Worm (Caenorhabditis elegans): Measurements from ENCODE around the gene npr-31.

The npr-31 gene

ce11 chrII:7144307-7144706 is at the start of gene npr-31:
Gene npr-31 (plus strand): TSS chrII:7144607.
- no peak for TF ChIP-seq aly-2 (tag; optimal IDR thresholded peaks at IDR 0.05)
- TF ChIP-seq nhr-11 (tag; optimal IDR thresholded peaks at IDR 0.05) = no peak
- TF ChIP-seq ztf-11 (tag; optimal IDR thresholded peaks at IDR 0.05) = no peak
- no peak for TF ChIP-seq gmeb-1 (tag; optimal IDR thresholded peaks at IDR 0.05)
- no peak for TF ChIP-seq ceh-82 (tag; optimal IDR thresholded peaks at IDR 0.05)
- no peak for TF ChIP-seq unc-55 (GFP tag; optimal IDR thresholded peaks at IDR 0.05)
- TF ChIP-seq alr-1 (tag; optimal IDR thresholded peaks at IDR 0.05) = no peak
- no peak for TF ChIP-seq ztf-4 (tag; optimal IDR thresholded peaks at IDR 0.05)
- TF ChIP-seq egl-27 (tag; optimal IDR thresholded peaks at IDR 0.05) = no peak
- TF ChIP-seq nhr-12 (tag; optimal IDR thresholded peaks at IDR 0.05) = no peak
- TF ChIP-seq nhr-129 (tag; optimal IDR thresholded peaks at IDR 0.05) = no peak
- no peak for TF ChIP-seq snpc-4 (tag; optimal IDR thresholded peaks at IDR 0.05)
- TF ChIP-seq sem-4 (tag; optimal IDR thresholded peaks at IDR 0.05) = no peak
- no peak for TF ChIP-seq blmp-1 (tag; optimal IDR thresholded peaks at IDR 0.05; ENCODE audit: insufficient read depth)

- no peak for TF ChIP-seq lin-13 (GFP tag; optimal IDR thresholded peaks at IDR 0.05)
- no peak for TF ChIP-seq ztf-4 (tag; optimal IDR thresholded peaks at IDR 0.05)
- TF ChIP-seq elt-3 (tag; optimal IDR thresholded peaks at IDR 0.05) = no peak
- TF ChIP-seq alr-1 (tag; optimal IDR thresholded peaks at IDR 0.05) = no peak
- TF ChIP-seq gmeb-1 (tag; optimal IDR thresholded peaks at IDR 0.05) = no peak
- no peak for TF ChIP-seq ztf-1 (GFP tag; conservative IDR thresholded peaks at IDR 0.05)
- no peak for TF ChIP-seq peb-1 (tag; optimal IDR thresholded peaks at IDR 0.05)
- no peak for TF ChIP-seq mab-5 (tag; optimal IDR thresholded peaks at IDR 0.05)
- TF ChIP-seq sma-3 (GFP tag; optimal IDR thresholded peaks at IDR 0.05) = no peak
- no peak for TF ChIP-seq Y55F3AM.14 (GFP tag; optimal IDR thresholded peaks at IDR 0.05)
- no peak for TF ChIP-seq C34F6.9 (tag; optimal IDR thresholded peaks at IDR 0.05)
- TF ChIP-seq mbf-1 (tag; optimal IDR thresholded peaks at IDR 0.05) = no peak
- no peak for TF ChIP-seq nhr-10 (tag; optimal IDR thresholded peaks at IDR 0.05)
- no peak for TF ChIP-seq blmp-1 (tag; optimal IDR thresholded peaks at IDR 0.05; ENCODE audit: insufficient read depth)
- no peak for TF ChIP-seq ceh-82 (tag; optimal IDR thresholded peaks at IDR 0.05)
- no peak for TF ChIP-seq skn-1 (tag; optimal IDR thresholded peaks at IDR 0.05)
- TF ChIP-seq mdl-1 (tag; optimal IDR thresholded peaks at IDR 0.05) = no peak
- TF ChIP-seq lsy-2 (tag; optimal IDR thresholded peaks at IDR 0.05) = no peak
- TF ChIP-seq aly-2 (tag; optimal IDR thresholded peaks at IDR 0.05) = no peak
Observed at ce11 chrII:7095970-7096369, 48.4 kb upstream of the npr-31 start.

- TF ChIP-seq dmd-4 (tag; optimal IDR thresholded peaks at IDR 0.05) (no peak), nhr-77 (tag; optimal IDR thresholded peaks at IDR 0.05) (no peak), elt-1 (tag; optimal IDR thresholded peaks at IDR 0.05) (no peak), sem-4 (tag; optimal IDR thresholded peaks at IDR 0.05) (no peak), unc-62 (GFP tag; optimal IDR thresholded peaks at IDR 0.05) (no peak), F13H6.1 (tag; optimal IDR thresholded peaks at IDR 0.05) (no peak), gmeb-1 (tag; optimal IDR thresholded peaks at IDR 0.05) (no peak), snpc-4 (tag; optimal IDR thresholded peaks at IDR 0.05) (no peak), lin-11 (tag; optimal IDR thresholded peaks at IDR 0.05) (no peak), mdl-1 (tag; optimal IDR thresholded peaks at IDR 0.05) (no peak), ceh-16 (tag; optimal IDR thresholded peaks at IDR 0.05) (no peak), nhr-25 (tag; optimal IDR thresholded peaks at IDR 0.05) (no peak)
Observed at ce11 chrII:7098578-7098977, 45.8 kb upstream of the npr-31 start, which contains the start of gene mct-5. Gene mct-5 (minus strand): TSS chrII:7098593.

- TF ChIP-seq lin-39 (tag; optimal IDR thresholded peaks at IDR 0.05) (no peak), nhr-25 (tag; optimal IDR thresholded peaks at IDR 0.05) (no peak), crh-2 (tag; optimal IDR thresholded peaks at IDR 0.05) (no peak), lin-13 (GFP tag; optimal IDR thresholded peaks at IDR 0.05) (no peak), nhr-6 (tag; optimal IDR thresholded peaks at IDR 0.05) (no peak)
Observed at ce11 chrII:7099231-7099630, 45.2 kb upstream of the npr-31 start.
